Fruit fly (Drosophila melanogaster) whole organism, embryonic: Measurements from ENCODE around the gene CG43658.

Source experiments
- Awh ChIP-seq: fragments of 200-800 bp; sonication (Bioruptor generic); IDR thresholded peaks from 2 replicates; pipeline ENCODE4, ENCODE4 v1.3.6; 2022; ENCODE audit warnings: missing biosample characterization, missing genetic modification characterization
- CG10267 ChIP-seq: fragments of 200-800 bp; sonication (Bioruptor generic); optimal IDR thresholded peaks from 2 replicates; lab custom pipeline; 2018; ENCODE audit warnings: missing biosample characterization, mild to moderate bottlenecking, missing genetic modification characterization, moderate library complexity
- CG10654 ChIP-seq: fragments of 200-800 bp; sonication (Bioruptor generic); optimal IDR thresholded peaks from 2 replicates; lab custom pipeline; 2016; ENCODE audit warnings: missing biosample characterization, missing genetic modification characterization
- CG11560 ChIP-seq: fragments of 200-800 bp; sonication (Bioruptor generic); IDR thresholded peaks from 3 replicates; pipeline ENCODE4 v1.3.6; 2022; ENCODE audit warnings: missing biosample characterization, missing genetic modification characterization
- CG11695 ChIP-seq: fragments of 200-800 bp; sonication (Bioruptor generic); IDR thresholded peaks from 3 replicates; pipeline ENCODE4 v1.3.6; 2022; ENCODE audit warnings: missing biosample characterization, missing genetic modification characterization
- CG12299 ChIP-seq: fragments of 200-800 bp; sonication (Bioruptor generic); optimal IDR thresholded peaks from 2 replicates; lab custom pipeline; 2018; ENCODE audit warnings: missing biosample characterization, mild to moderate bottlenecking, missing genetic modification characterization
- CG12942 ChIP-seq: fragments of 200-800 bp; sonication (Bioruptor generic); optimal IDR thresholded peaks from 3 replicates; lab custom pipeline; 2016; ENCODE audit warnings: missing biosample characterization, missing genetic modification characterization
- CG1529 ChIP-seq: fragments of 200-800 bp; sonication (Bioruptor generic); optimal IDR thresholded peaks from 3 replicates; lab custom pipeline; 2018; ENCODE audit warnings: missing biosample characterization, missing genetic modification characterization
- CG1603 ChIP-seq: fragments of 200-800 bp; sonication (Bioruptor generic); optimal IDR thresholded peaks from 2 replicates; lab custom pipeline; 2019; ENCODE audit warnings: missing biosample characterization, mild to moderate bottlenecking, missing genetic modification characterization, moderate library complexity
- CG16779 ChIP-seq: fragments of 200-800 bp; sonication (Bioruptor generic); IDR thresholded peaks from 2 replicates; pipeline ENCODE4 v1.3.6; 2022; ENCODE audit warnings: missing biosample characterization, missing genetic modification characterization
- CG17359 ChIP-seq: fragments of 200-800 bp; sonication (Bioruptor generic); optimal IDR thresholded peaks from 3 replicates; lab custom pipeline; 2018; ENCODE audit warnings: missing biosample characterization, mild to moderate bottlenecking, missing genetic modification characterization, moderate library complexity
- CG34224 ChIP-seq: fragments of 200-800 bp; sonication (Bioruptor generic); IDR thresholded peaks from 3 replicates; pipeline ENCODE4 v1.3.6; 2022; ENCODE audit warnings: missing biosample characterization, missing genetic modification characterization; ENCODE audit not compliant: partially characterized antibody
- CG6254 ChIP-seq: fragments of 200-800 bp; sonication (Bioruptor generic); optimal IDR thresholded peaks from 3 replicates; lab custom pipeline; 2017; ENCODE audit warnings: mild to moderate bottlenecking, missing biosample characterization, missing genetic modification reagents, missing genetic modification characterization
- CG7745 ChIP-seq: fragments of 200-800 bp; sonication (Bioruptor generic); optimal IDR thresholded peaks from 2 replicates; lab custom pipeline; 2018; ENCODE audit warnings: missing biosample characterization, mild to moderate bottlenecking, missing genetic modification characterization, moderate library complexity
- CG7786 ChIP-seq: fragments of 200-800 bp; sonication (Bioruptor generic); optimal IDR thresholded peaks from 2 replicates; lab custom pipeline; 2016; ENCODE audit warnings: missing biosample characterization, missing genetic modification characterization
- CG8089 ChIP-seq: fragments of 200-800 bp; sonication (Bioruptor generic); optimal IDR thresholded peaks from 3 replicates; lab custom pipeline; 2016; ENCODE audit warnings: missing biosample characterization, missing genetic modification characterization
- CG8478 ChIP-seq: fragments of >200 bp; optimal IDR thresholded peaks from 2 replicates; lab custom pipeline; 2018
- CG9817 ChIP-seq: fragments of 200-800 bp; sonication (Bioruptor generic); optimal IDR thresholded peaks from 2 replicates; lab custom pipeline; 2018; ENCODE audit warnings: missing biosample characterization, mild to moderate bottlenecking, missing genetic modification characterization, moderate library complexity
- Chrac-16 ChIP-seq: fragments of 200-800 bp; sonication (Bioruptor generic); optimal IDR thresholded peaks from 3 replicates; lab custom pipeline; 2016; ENCODE audit warnings: missing biosample characterization, missing genetic modification characterization
- Dfd ChIP-seq, 2 experiments: fragments of >200 bp; optimal IDR thresholded peaks; 2 replicates each; lab custom pipeline; 2017; ENCODE audit warnings: missing biosample characterization in 2 of 2, missing genetic modification characterization in 2 of 2
- Doc2 ChIP-seq: fragments of 200-800 bp; sonication (Bioruptor generic); IDR thresholded peaks from 2 replicates; pipeline ENCODE4 v1.3.6; 2022; ENCODE audit warnings: missing biosample characterization, missing genetic modification characterization
- Doc3 ChIP-seq: fragments of 200-800 bp; sonication (Bioruptor generic); IDR thresholded peaks from 3 replicates; pipeline ENCODE4 v1.3.6; 2022; ENCODE audit warnings: missing biosample characterization, missing genetic modification characterization; ENCODE audit not compliant: partially characterized antibody
- Gsc ChIP-seq: fragments of 200-800 bp; sonication (Bioruptor generic); IDR thresholded peaks from 2 replicates; pipeline ENCODE4 v1.3.6; 2022; ENCODE audit warnings: missing biosample characterization, missing genetic modification characterization
- HmgZ ChIP-seq: fragments of 200-800 bp; sonication (Bioruptor generic); optimal IDR thresholded peaks from 2 replicates; lab custom pipeline; 2018; ENCODE audit warnings: missing biosample characterization, mild to moderate bottlenecking, missing genetic modification characterization
- Hr3 ChIP-seq: fragments of 200-800 bp; sonication (Bioruptor generic); optimal IDR thresholded peaks from 3 replicates; lab custom pipeline; 2016; ENCODE audit warnings: missing biosample characterization, missing genetic modification characterization
- Hr39 ChIP-seq: fragments of >200 bp; optimal IDR thresholded peaks from 2 replicates; lab custom pipeline; 2017
- Mes4 ChIP-seq: fragments of 200-800 bp; sonication (Bioruptor generic); optimal IDR thresholded peaks from 2 replicates; lab custom pipeline; 2016; ENCODE audit warnings: missing biosample characterization, missing genetic modification characterization
- PHDP ChIP-seq: fragments of 200-800 bp; sonication (Bioruptor generic); optimal IDR thresholded peaks from 3 replicates; lab custom pipeline; 2018; ENCODE audit warnings: missing biosample characterization, mild to moderate bottlenecking, missing genetic modification characterization, moderate library complexity
- Ravus ChIP-seq: fragments of 200-800 bp; sonication (Bioruptor generic); IDR thresholded peaks from 2 replicates; pipeline ENCODE4 v1.3.6; 2022; ENCODE audit warnings: missing biosample characterization, missing genetic modification characterization
- Scr ChIP-seq: fragments of 200-800 bp; sonication (Bioruptor generic); IDR thresholded peaks from 2 replicates; pipeline ENCODE4 v1.3.6; 2022; ENCODE audit warnings: missing biosample characterization, missing genetic modification characterization; ENCODE audit not compliant: partially characterized antibody
- TFAM ChIP-seq: fragments of 200-800 bp; sonication (Bioruptor generic); optimal IDR thresholded peaks from 2 replicates; lab custom pipeline; 2017; ENCODE audit warnings: missing biosample characterization, missing genetic modification characterization, inconsistent platforms
- Taf1 ChIP-seq: fragments of 200-800 bp; sonication (Bioruptor generic); IDR thresholded peaks from 2 replicates; pipeline ENCODE4 v1.3.6; 2022; ENCODE audit warnings: missing biosample characterization, missing genetic modification characterization
- az2 ChIP-seq: fragments of 200-800 bp; sonication (Bioruptor generic); optimal IDR thresholded peaks from 3 replicates; lab custom pipeline; 2016; ENCODE audit warnings: missing biosample characterization, missing genetic modification characterization
- br ChIP-seq: fragments of >200 bp; optimal IDR thresholded peaks from 2 replicates; lab custom pipeline; 2017
- danr ChIP-seq: fragments of 200-800 bp; sonication (Bioruptor generic); IDR thresholded peaks from 2 replicates; pipeline ENCODE4 v1.3.6; 2022; ENCODE audit warnings: missing biosample characterization, missing genetic modification characterization
- dimm ChIP-seq: fragments of 200-800 bp; sonication (Bioruptor generic); IDR thresholded peaks from 2 replicates; pipeline ENCODE4 v1.3.6; 2022; ENCODE audit warnings: missing biosample characterization, missing genetic modification characterization
- dpn ChIP-seq, 2 experiments: fragments of 200-800 bp; sonication (Bioruptor generic); optimal IDR thresholded peaks; 3 replicates each; lab custom pipeline; 2016; ENCODE audit warnings: missing biosample characterization in 2 of 2, missing genetic modification characterization in 2 of 2
- fd3F ChIP-seq: fragments of 200-800 bp; sonication (Bioruptor generic); optimal IDR thresholded peaks from 2 replicates; lab custom pipeline; 2018; ENCODE audit warnings: missing biosample characterization, mild to moderate bottlenecking, missing genetic modification characterization, moderate library complexity
- gem ChIP-seq: fragments of 200-800 bp; sonication (Bioruptor generic); optimal IDR thresholded peaks from 2 replicates; lab custom pipeline; 2019; ENCODE audit warnings: missing biosample characterization, mild to moderate bottlenecking, missing genetic modification characterization, moderate library complexity
- gsb-n ChIP-seq: fragments of 200-800 bp; sonication (Bioruptor generic); optimal IDR thresholded peaks from 3 replicates; lab custom pipeline; 2018; ENCODE audit warnings: missing biosample characterization, mild to moderate bottlenecking, missing genetic modification characterization
- lbe ChIP-seq: fragments of 200-800 bp; sonication (Bioruptor generic); optimal IDR thresholded peaks from 2 replicates; lab custom pipeline; 2016; ENCODE audit warnings: missing biosample characterization, mild to moderate bottlenecking, missing genetic modification characterization
- lola ChIP-seq, 3 experiments: fragments of >200 bp in 2 of 3; fragments of 200-800 bp in 1 of 3; sonication (Bioruptor generic) in 1 of 3; optimal IDR thresholded peaks; 2 replicates each; lab custom pipeline; 2017 to 2019; ENCODE audit warnings: missing biosample characterization in 3 of 3, missing genetic modification characterization in 3 of 3, mild to moderate bottlenecking in 1 of 3, moderate library complexity in 1 of 3
- nerfin-2 ChIP-seq: fragments of 200-800 bp; sonication (Bioruptor generic); IDR thresholded peaks from 2 replicates; pipeline ENCODE4 v1.3.6; 2022; ENCODE audit warnings: missing biosample characterization, missing genetic modification characterization; ENCODE audit not compliant: partially characterized antibody
- nmo ChIP-seq: fragments of 200-800 bp; sonication (Bioruptor generic); optimal IDR thresholded peaks from 2 replicates; lab custom pipeline; 2018; ENCODE audit warnings: missing biosample characterization, mild to moderate bottlenecking, missing genetic modification characterization, moderate library complexity
- sd ChIP-seq: fragments of 200-800 bp; sonication (Bioruptor generic); optimal IDR thresholded peaks from 3 replicates; lab custom pipeline; 2018; ENCODE audit warnings: missing biosample characterization, mild to moderate bottlenecking, missing genetic modification characterization, moderate library complexity
- sens ChIP-seq: fragments of 200-800 bp; sonication (Bioruptor generic); peaks from one replicate; lab custom pipeline; 2016; ENCODE audit warnings: missing biosample characterization, missing genetic modification characterization
- seq ChIP-seq: fragments of 200-800 bp; sonication (Bioruptor generic); IDR thresholded peaks from 2 replicates; pipeline ENCODE4 v1.3.6; 2022; ENCODE audit warnings: missing biosample characterization, missing genetic modification characterization
- slbo ChIP-seq: fragments of 200-800 bp; sonication (Bioruptor generic); IDR thresholded peaks from 2 replicates; pipeline ENCODE4 v1.3.6; 2022; ENCODE audit warnings: missing biosample characterization, missing genetic modification characterization
- slou ChIP-seq: fragments of 200-800 bp; sonication (Bioruptor generic); optimal IDR thresholded peaks from 3 replicates; lab custom pipeline; 2016; ENCODE audit warnings: missing biosample characterization, missing genetic modification characterization

Gene CG43658

DNA sequence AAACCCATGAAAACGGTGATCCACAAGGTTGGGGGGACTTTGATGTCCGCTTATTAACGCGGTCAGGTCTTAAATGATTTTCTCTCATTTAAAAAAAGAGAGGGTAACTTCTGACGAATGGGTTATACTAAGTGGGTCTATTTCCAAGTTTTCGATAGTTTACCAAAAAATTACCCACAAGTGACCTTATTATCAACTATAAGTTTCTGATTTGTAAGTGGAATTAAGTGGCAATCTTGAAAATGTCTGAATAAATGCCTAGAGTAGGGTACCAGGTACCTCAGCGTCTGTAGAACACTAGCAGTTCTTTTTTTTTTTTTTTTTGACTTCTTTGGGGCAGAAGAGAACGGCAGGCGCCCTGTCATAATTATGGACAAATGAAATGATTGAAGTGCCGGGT is 48.3 kb downstream of the CG43658 start (continued):
- TF ChIP-seq danr (GFP tag; lab: Robert Waterston, UW) (no peak), CG16779 (GFP tag; lab: Robert Waterston, UW) (no peak), CG17359 (tag; lab: Kevin White, UChicago) (no peak), CG7745 (tag; lab: Kevin White, UChicago) (no peak), nmo (GFP tag; lab: Kevin White, UChicago) (peak; percentile 30), lola (GFP tag; optimal IDR thresholded peaks at IDR 0.05; lab: Kevin White, UChicago) (peak in 1 of 3 experiments; percentile 16), sens (GFP tag; lab: Kevin White, UChicago) (peak; percentile 82), az2 (peak; percentile 5), Awh (GFP tag; lab: Robert Waterston, UW) (peak; percentile 19; the same call in 1 of the 2 replicates), Doc3 (GFP tag; lab: Robert Waterston, UW) (no peak), gem (tag; lab: Kevin White, UChicago) (peak; percentile 39)

DNA sequence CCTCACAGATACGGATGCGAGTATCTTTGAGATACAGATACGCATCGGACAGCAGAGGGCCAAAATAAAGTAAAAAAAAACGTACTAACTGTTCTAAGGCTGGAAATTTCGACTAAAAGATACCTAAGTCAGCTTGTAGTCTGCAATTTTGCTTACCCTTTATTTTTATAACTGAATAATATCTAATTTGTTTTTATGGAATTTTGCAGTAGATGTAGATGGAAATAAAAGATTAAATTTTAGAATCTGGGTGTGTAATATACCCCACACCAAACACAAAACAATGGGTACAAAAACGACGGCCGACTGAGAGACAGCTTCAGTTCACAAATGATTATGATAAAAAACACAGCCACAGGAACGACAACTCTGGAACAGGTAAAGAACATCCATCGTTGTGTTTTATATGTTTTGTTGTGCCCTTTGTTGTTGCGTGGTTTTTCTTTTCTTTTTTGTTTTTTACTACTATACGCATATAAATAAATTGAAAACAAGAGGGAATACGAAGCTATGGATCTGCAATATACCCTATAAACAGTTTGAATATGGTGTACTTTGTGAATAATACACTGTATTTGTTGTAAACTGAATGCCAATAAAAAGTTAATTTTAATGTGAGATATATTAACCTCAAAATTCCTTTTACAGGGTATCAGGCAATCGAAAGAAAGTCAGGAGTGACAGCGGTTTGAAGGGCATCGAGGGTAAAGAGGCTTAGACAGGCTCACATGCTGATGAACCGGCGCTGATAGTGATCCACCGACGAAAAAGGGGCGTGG is 50.7 kb downstream of the CG43658 start:
- TF ChIP-seq CG12942 (no peak), TFAM (GFP tag; lab: Kevin White, UChicago) (no peak), seq (GFP tag; lab: Robert Waterston, UW) (peak; percentile 13; the same call in 1 of the 2 replicates), CG10267 (peak; percentile 75), Hr39 (lab: Kevin White, UChicago) (no peak), Gsc (peak; percentile 20; the same call in 1 of the 2 replicates), HmgZ (tag; lab: Kevin White, UChicago) (no peak), CG11560 (tag; lab: Robert Waterston, UW) (no peak), Hr3 (peak; percentile 50), CG6254 (GFP tag; lab: Kevin White, UChicago) (peak; percentile 45), CG34224 (GFP tag; lab: Robert Waterston, UW) (no peak), CG7786 (GFP tag; lab: Kevin White, UChicago) (no peak), dpn (GFP tag; optimal IDR thresholded peaks at IDR 0.05; lab: Kevin White, UChicago) (peak; percentile 14 to 26), CG9817 (tag; lab: Kevin White, UChicago) (no peak), CG8478 (lab: Kevin White, UChicago) (no peak), Dfd (GFP tag; optimal IDR thresholded peaks at IDR 0.05; lab: Kevin White, UChicago) (no peak), dimm (GFP tag; lab: Robert Waterston, UW) (no peak), CG1529 (GFP tag; lab: Kevin White, UChicago) (no peak), CG10654 (GFP tag; lab: Kevin White, UChicago) (no peak), Doc2 (GFP tag; lab: Robert Waterston, UW) (no peak), Taf1 (GFP tag; lab: Robert Waterston, UW) (no peak), CG12299 (no peak), CG11695 (GFP tag; lab: Robert Waterston, UW) (peak; percentile 59; the same call in 1 of the 3 replicates), CG1603 (tag; lab: Kevin White, UChicago) (peak; percentile 59), lbe (GFP tag; lab: Kevin White, UChicago) (peak; percentile 15), PHDP (peak; percentile 4), Ravus (GFP tag; lab: Robert Waterston, UW) (no peak), fd3F (GFP tag; lab: Kevin White, UChicago) (no peak), Scr (GFP tag; lab: Robert Waterston, UW) (no peak), Mes4 (peak; percentile 1), slou (GFP tag; lab: Kevin White, UChicago) (no peak), br (lab: Kevin White, UChicago) (no peak), sd (tag; lab: Kevin White, UChicago) (no peak), slbo (GFP tag; lab: Robert Waterston, UW) (peak; percentile 31; the same call in 1 of the 2 replicates), gsb-n (peak; percentile 61), Chrac-16 (GFP tag; lab: Kevin White, UChicago) (peak; percentile 38), CG8089 (GFP tag; lab: Kevin White, UChicago) (no peak), nerfin-2 (no peak)
